Worm (Caenorhabditis elegans) whole organism, early embryonic: ENCODE results near the gene wrt-1.

Source experiments
- B0310.2 ChIP-seq: sonication (generic microtip); optimal IDR thresholded peaks from 2 replicates; lab custom pipeline; 2016; ENCODE audit warnings: mild to moderate bottlenecking, missing genetic modification characterization, missing compliant biosample characterization
- F13C5.2 ChIP-seq: sonication (generic microtip); optimal IDR thresholded peaks from 2 replicates; lab custom pipeline; 2017; ENCODE audit warnings: mild to moderate bottlenecking, missing genetic modification characterization, inconsistent platforms, missing compliant biosample characterization
- aly-1 ChIP-seq: sonication (generic microtip); optimal IDR thresholded peaks from 2 replicates; lab custom pipeline; 2016; ENCODE audit warnings: missing genetic modification characterization, missing compliant biosample characterization
- ama-1 ChIP-seq: fragments of 150-350 bp; optimal IDR thresholded peaks from 2 replicates; lab custom pipeline; 2014
- ceh-13 ChIP-seq: fragments of 200-800 bp; sonication (Bioruptor generic); optimal IDR thresholded peaks from 2 replicates; lab custom pipeline; 2018; ENCODE audit warnings: mild to moderate bottlenecking, missing genetic modification characterization, missing compliant biosample characterization
- ceh-36 ChIP-seq: sonication (generic microtip); optimal IDR thresholded peaks from 2 replicates; lab custom pipeline; 2016; ENCODE audit warnings: missing genetic modification characterization, inconsistent platforms, missing compliant biosample characterization
- ets-7 ChIP-seq: sonication (generic microtip); optimal IDR thresholded peaks from 2 replicates; lab custom pipeline; 2016; ENCODE audit warnings: missing genotype, missing genetic modification characterization, missing compliant biosample characterization
- flt-1 ChIP-seq: fragments of 200-800 bp; sonication (Bioruptor generic); IDR thresholded peaks from 2 replicates; pipeline ENCODE4 v1.3.6; 2022; ENCODE audit warnings: missing genetic modification characterization, missing compliant biosample characterization
- hmbx-1 ChIP-seq: sonication (generic microtip); optimal IDR thresholded peaks from 2 replicates; lab custom pipeline; 2016; ENCODE audit warnings: mild to moderate bottlenecking, missing genetic modification characterization, missing compliant biosample characterization
- hmg-4 ChIP-seq: fragments of 200-800 bp; sonication (Bioruptor generic); optimal IDR thresholded peaks from 2 replicates; lab custom pipeline; 2018; ENCODE audit warnings: mild to moderate bottlenecking, missing genetic modification characterization, missing compliant biosample characterization
- hnd-1 ChIP-seq: sonication (generic microtip); optimal IDR thresholded peaks from 2 replicates; lab custom pipeline; 2016; ENCODE audit warnings: missing genetic modification characterization, missing compliant biosample characterization
- pes-1 ChIP-seq: fragments of 200-800 bp; sonication (Bioruptor generic); IDR thresholded peaks from 2 replicates; pipeline ENCODE4 v1.3.6; 2022; ENCODE audit warnings: missing genetic modification reagents, missing genetic modification characterization, missing compliant biosample characterization
- scrt-1 ChIP-seq: fragments of 200-800 bp; sonication (Bioruptor generic); IDR thresholded peaks from 2 replicates; pipeline ENCODE4 v1.3.6; 2022; ENCODE audit warnings: missing genetic modification characterization, missing compliant biosample characterization
- sea-1 ChIP-seq: fragments of 200-800 bp; sonication (Bioruptor generic); conservative IDR thresholded peaks from 2 replicates; pipeline ENCODE4 v1.3.6; 2022; ENCODE audit warnings: missing genetic modification characterization, missing compliant biosample characterization
- tbx-11 ChIP-seq: fragments of 200-800 bp; sonication (Bioruptor generic); IDR thresholded peaks from 2 replicates; pipeline ENCODE4 v1.3.6; 2022; ENCODE audit warnings: missing genetic modification characterization, missing compliant biosample characterization
- tbx-37 ChIP-seq: fragments of 200-800 bp; sonication (Bioruptor generic); conservative IDR thresholded peaks from 2 replicates; pipeline ENCODE4 v1.3.6; 2022; ENCODE audit warnings: missing genetic modification reagents, missing genetic modification characterization, missing compliant biosample characterization
- tra-4 ChIP-seq: sonication (generic microtip); optimal IDR thresholded peaks from 2 replicates; lab custom pipeline; 2017; ENCODE audit warnings: missing genetic modification characterization, missing compliant biosample characterization

wrt-1 gene

ce11 chrII:7547269-7547668 lies 16.5 kb downstream of the wrt-1 start:
- no peak for TF ChIP-seq ceh-36 (tag; lab: Kevin White, UChicago)
- no peak for TF ChIP-seq scrt-1
- TF ChIP-seq ama-1, result no peak
- TF ChIP-seq hnd-1, result no peak
- no peak for TF ChIP-seq ceh-13 (GFP tag; lab: Kevin White, UChicago)
- no peak for TF ChIP-seq tbx-11 (GFP tag; lab: Robert Waterston, UW)
- TF ChIP-seq aly-1 (tag; lab: Kevin White, UChicago), result no peak
- TF ChIP-seq hmbx-1 (tag; lab: Kevin White, UChicago), result no peak
- TF ChIP-seq hmg-4 (GFP tag; lab: Kevin White, UChicago), result no peak
- no peak for TF ChIP-seq B0310.2
- TF ChIP-seq tra-4 (tag; lab: Kevin White, UChicago), result no peak
- no peak for TF ChIP-seq tbx-37
- no peak for TF ChIP-seq sea-1
- TF ChIP-seq flt-1 (GFP tag; lab: Robert Waterston, UW), result no peak
- no peak for TF ChIP-seq F13C5.2 (tag; lab: Kevin White, UChicago)

- TF ChIP-seq hmg-4 (GFP tag; lab: Kevin White, UChicago), result no peak
- TF ChIP-seq tbx-11 (GFP tag; lab: Robert Waterston, UW), result no peak
- TF ChIP-seq scrt-1, result no peak
- TF ChIP-seq ets-7 (tag; lab: Kevin White, UChicago), result no peak
- no peak for TF ChIP-seq pes-1
- TF ChIP-seq tra-4 (tag; lab: Kevin White, UChicago), result no peak
- TF ChIP-seq hmbx-1 (tag; lab: Kevin White, UChicago), result no peak
- TF ChIP-seq F13C5.2 (tag; lab: Kevin White, UChicago), result no peak
- no peak for TF ChIP-seq tbx-37
- no peak for TF ChIP-seq B0310.2
- no peak for TF ChIP-seq ceh-13 (GFP tag; lab: Kevin White, UChicago)
- TF ChIP-seq flt-1 (GFP tag; lab: Robert Waterston, UW), result no peak
Measured at ce11 chrII:7548044-7548443, 17.2 kb downstream of the wrt-1 start, which contains the start of gene fbxa-224. Gene fbxa-224 (minus strand): TSS chrII:7548144.

- no peak for TF ChIP-seq sea-1
- TF ChIP-seq pes-1, result no peak
- TF ChIP-seq B0310.2, result no peak
- TF ChIP-seq scrt-1, result no peak
Measured at ce11 chrII:7549035-7549434, 18.2 kb downstream of the wrt-1 start, which contains the start of gene tph-1. Gene tph-1 (plus strand): TSS chrII:7549335.

DNA sequence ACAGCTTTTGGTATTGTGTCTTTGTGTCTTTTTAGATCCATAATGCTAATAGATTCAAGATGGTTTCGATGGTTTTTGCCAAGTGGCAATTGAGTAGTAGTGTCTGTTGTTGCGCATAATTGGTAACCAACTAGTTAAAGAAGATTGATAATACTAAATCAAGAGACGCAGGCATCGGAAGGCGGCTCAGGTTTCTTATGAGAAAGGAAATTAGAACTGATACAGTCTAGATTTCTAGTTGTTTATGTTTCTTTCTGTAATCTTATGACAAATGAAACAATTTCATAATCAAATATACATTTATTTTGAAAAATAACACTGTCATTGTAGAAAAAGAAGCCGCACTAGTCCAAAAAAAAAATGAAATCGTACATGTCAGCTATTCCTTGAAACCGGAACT lies 23.0 kb downstream of the wrt-1 start, which contains the start of gene ZK1290.10:
Gene ZK1290.10, minus strand, starts transcription at position 101 of the 400 bp plus-strand sequence.
- TF ChIP-seq ama-1 (no peak), tbx-11 (GFP tag; lab: Robert Waterston, UW) (no peak), tra-4 (tag; lab: Kevin White, UChicago) (no peak), scrt-1 (no peak), F13C5.2 (tag; lab: Kevin White, UChicago) (no peak), aly-1 (tag; lab: Kevin White, UChicago) (no peak), ceh-13 (GFP tag; lab: Kevin White, UChicago) (no peak), hnd-1 (no peak), flt-1 (GFP tag; lab: Robert Waterston, UW) (no peak), ets-7 (tag; lab: Kevin White, UChicago) (no peak), B0310.2 (no peak), ceh-36 (tag; lab: Kevin White, UChicago) (no peak), tbx-37 (no peak), pes-1 (no peak), sea-1 (no peak), hmbx-1 (tag; lab: Kevin White, UChicago) (no peak), hmg-4 (GFP tag; lab: Kevin White, UChicago) (no peak)

- no peak for TF ChIP-seq ets-7 (tag; lab: Kevin White, UChicago)
- no peak for TF ChIP-seq hmbx-1 (tag; lab: Kevin White, UChicago)
- TF ChIP-seq tbx-37, result no peak
- TF ChIP-seq ceh-13 (GFP tag; lab: Kevin White, UChicago), result no peak
- no peak for TF ChIP-seq pes-1
- TF ChIP-seq aly-1 (tag; lab: Kevin White, UChicago), result no peak
- no peak for TF ChIP-seq hnd-1
- no peak for TF ChIP-seq tra-4 (tag; lab: Kevin White, UChicago)
Measured at ce11 chrII:7554716-7555247, 24.0 kb downstream of the wrt-1 start.

ce11 chrII:7555454-7555853 lies 24.7 kb downstream of the wrt-1 start, which contains the start of gene ZK1290.14:
Gene ZK1290.14 (minus strand): TSS chrII:7555592.
- TF ChIP-seq hmbx-1 (tag; lab: Kevin White, UChicago) (no peak), tbx-37 (no peak), B0310.2 (no peak), tra-4 (tag; lab: Kevin White, UChicago) (no peak), scrt-1 (no peak), F13C5.2 (tag; lab: Kevin White, UChicago) (no peak)

DNA sequence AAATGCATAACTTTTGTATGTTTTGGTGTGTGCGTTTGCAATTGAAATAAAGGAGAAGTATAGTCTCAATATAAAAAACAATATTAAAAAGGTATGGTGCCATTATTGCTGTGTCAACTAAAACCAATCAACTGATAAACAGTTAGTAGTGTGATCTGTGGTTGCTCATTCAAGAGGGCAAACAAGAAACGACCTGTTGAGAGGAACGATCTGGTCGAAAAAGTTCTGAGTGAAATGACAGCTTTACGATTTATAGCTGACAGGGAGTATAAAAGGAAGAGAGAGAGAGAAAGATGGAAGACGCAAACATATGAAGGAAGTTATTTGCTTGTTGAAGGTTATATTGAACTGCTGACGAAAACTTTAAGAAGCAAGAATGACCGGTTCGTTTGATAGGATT lies 27.2 kb downstream of the wrt-1 start:
- TF ChIP-seq aly-1 (tag; lab: Kevin White, UChicago) (no peak), ama-1 (no peak), pes-1 (no peak), tra-4 (tag; lab: Kevin White, UChicago) (no peak), flt-1 (GFP tag; lab: Robert Waterston, UW) (no peak), B0310.2 (no peak), hmg-4 (GFP tag; lab: Kevin White, UChicago) (no peak), hmbx-1 (tag; lab: Kevin White, UChicago) (no peak), hnd-1 (no peak), ceh-36 (tag; lab: Kevin White, UChicago) (no peak), sea-1 (no peak), tbx-37 (no peak), F13C5.2 (tag; lab: Kevin White, UChicago) (no peak)

ce11 chrII:7558864-7559263 lies 28.1 kb downstream of the wrt-1 start:
- TF ChIP-seq ceh-36 (tag; lab: Kevin White, UChicago) (no peak), hmg-4 (GFP tag; lab: Kevin White, UChicago) (no peak), tbx-37 (no peak), ama-1 (no peak), hnd-1 (no peak), ets-7 (tag; lab: Kevin White, UChicago) (no peak), F13C5.2 (tag; lab: Kevin White, UChicago) (no peak), tra-4 (tag; lab: Kevin White, UChicago) (no peak), pes-1 (no peak), hmbx-1 (tag; lab: Kevin White, UChicago) (no peak), ceh-13 (GFP tag; lab: Kevin White, UChicago) (no peak), scrt-1 (no peak), tbx-11 (GFP tag; lab: Robert Waterston, UW) (no peak), flt-1 (GFP tag; lab: Robert Waterston, UW) (no peak), sea-1 (no peak), aly-1 (tag; lab: Kevin White, UChicago) (no peak), B0310.2 (no peak)
